Fruit fly (Drosophila melanogaster) whole organism, wandering third instar larva: ENCODE measurements around the gene CG18081.

Experiments used
- Abd-B ChIP-seq: fragments of >200 bp; optimal IDR thresholded peaks from 2 replicates; lab custom pipeline; 2017; ENCODE audit warnings: missing biosample characterization, missing genetic modification characterization
- CG32264 ChIP-seq: fragments of 200-800 bp; sonication (Bioruptor generic); optimal IDR thresholded peaks from 2 replicates; lab custom pipeline; 2016; ENCODE audit warnings: missing biosample characterization, missing genetic modification characterization
- CG9705 ChIP-seq: fragments of 200-800 bp; sonication (Bioruptor generic); optimal IDR thresholded peaks from 2 replicates; lab custom pipeline; 2018; ENCODE audit warnings: missing biosample characterization, mild to moderate bottlenecking, missing genetic modification characterization
- CrebA ChIP-seq: fragments of 200-800 bp; sonication (Bioruptor generic); optimal IDR thresholded peaks from 2 replicates; lab custom pipeline; 2016; ENCODE audit warnings: missing biosample characterization, mild to moderate bottlenecking, missing genetic modification characterization, borderline replicate concordance
- Dfd ChIP-seq: fragments of >200 bp; optimal IDR thresholded peaks from 2 replicates; lab custom pipeline; 2017; ENCODE audit warnings: missing biosample characterization, missing genetic modification characterization
- Dif ChIP-seq: fragments of 200-275, 200-300 bp; sonication (Bioruptor generic); optimal IDR thresholded peaks from 2 replicates; lab custom pipeline; 2018; ENCODE audit warnings: missing biosample characterization, missing genetic modification characterization; ENCODE audit not compliant: partially characterized antibody
- GATAd ChIP-seq: sonication (Bioruptor generic); optimal IDR thresholded peaks from 2 replicates; lab custom pipeline; 2016; ENCODE audit warnings: missing biosample characterization, missing genetic modification characterization
- HLH106 ChIP-seq: fragments of 200-800 bp; optimal IDR thresholded peaks from 3 replicates; lab custom pipeline; 2019; ENCODE audit warnings: missing biosample characterization, mild to moderate bottlenecking, missing genetic modification characterization, moderate library complexity
- Hnf4 ChIP-seq: fragments of 200-800 bp; sonication (Bioruptor generic); optimal IDR thresholded peaks from 2 replicates; lab custom pipeline; 2016; ENCODE audit warnings: missing biosample characterization, mild to moderate bottlenecking, missing genetic modification characterization
- Hr78 ChIP-seq: fragments of >200 bp; optimal IDR thresholded peaks from 2 replicates; lab custom pipeline; 2017; ENCODE audit warnings: missing biosample characterization, missing genetic modification characterization
- Hr83 ChIP-seq: fragments of 200-300 bp; sonication (Bioruptor generic); optimal IDR thresholded peaks from 2 replicates; lab custom pipeline; 2016; ENCODE audit warnings: missing biosample characterization, mild to moderate bottlenecking, missing genetic modification characterization, moderate library complexity; ENCODE audit not compliant: poor library complexity, severe bottlenecking
- Jra ChIP-seq: sonication (Bioruptor generic); optimal IDR thresholded peaks from 2 replicates; lab custom pipeline; 2016; ENCODE audit warnings: missing biosample characterization, missing genetic modification characterization
- Mio ChIP-seq: sonication (Bioruptor generic); optimal IDR thresholded peaks from 2 replicates; lab custom pipeline; 2016; ENCODE audit warnings: missing biosample characterization, missing genetic modification characterization
- Myc ChIP-seq: fragments of >200 bp; optimal IDR thresholded peaks from 2 replicates; lab custom pipeline; 2017
- N ChIP-seq: fragments of >200 bp; optimal IDR thresholded peaks from 2 replicates; lab custom pipeline; 2018; ENCODE audit warnings: missing biosample characterization, missing external identifiers, missing genetic modification characterization
- OdsH ChIP-seq: fragments of 200-800 bp; sonication (Bioruptor generic); optimal IDR thresholded peaks from 2 replicates; lab custom pipeline; 2016; ENCODE audit warnings: missing biosample characterization, mild to moderate bottlenecking, missing genetic modification characterization
- Rel ChIP-seq, 2 experiments: fragments of 200-800 bp; sonication (Bioruptor generic) in 1 of 2; optimal IDR thresholded peaks; 2 replicates in 1 of 2; 3 replicates in 1 of 2; lab custom pipeline; 2016 to 2019; ENCODE audit warnings: mild to moderate bottlenecking in 2 of 2, missing biosample characterization in 2 of 2, missing genetic modification characterization in 2 of 2, moderate library complexity in 1 of 2
- Sp1 ChIP-seq: fragments of 200-800 bp; sonication (Bioruptor generic); optimal IDR thresholded peaks from 3 replicates; lab custom pipeline; 2019; ENCODE audit warnings: missing biosample characterization, mild to moderate bottlenecking, missing genetic modification characterization, moderate library complexity
- Vsx2 ChIP-seq: fragments of 200-300, 225-300 bp; sonication (Bioruptor generic); optimal IDR thresholded peaks from 2 replicates; lab custom pipeline; 2018; ENCODE audit warnings: missing biosample characterization, missing genetic modification characterization; ENCODE audit not compliant: partially characterized antibody
- br ChIP-seq: fragments of 200-800 bp; sonication (Bioruptor generic); optimal IDR thresholded peaks from 2 replicates; lab custom pipeline; 2016; ENCODE audit warnings: missing biosample characterization, missing genetic modification characterization
- brk ChIP-seq: fragments of 200-800 bp; sonication (Bioruptor generic); optimal IDR thresholded peaks from 2 replicates; lab custom pipeline; 2016; ENCODE audit warnings: missing biosample characterization, mild to moderate bottlenecking, missing genetic modification characterization
- dl ChIP-seq, 2 experiments: fragments of 175-275, 200-275 bp in 1 of 2; fragments of 200-275 bp in 1 of 2; sonication (Bioruptor generic); optimal IDR thresholded peaks; lab custom pipeline; 2018; ENCODE audit warnings: mild to moderate bottlenecking in 2 of 2, missing biosample characterization in 2 of 2, missing genetic modification characterization in 2 of 2, moderate library complexity in 2 of 2; ENCODE audit not compliant: partially characterized antibody in 2 of 2, insufficient read depth in 1 of 2
- dmrt93B ChIP-seq: fragments of 200-800 bp; sonication (Bioruptor generic); optimal IDR thresholded peaks from 2 replicates; lab custom pipeline; 2018; ENCODE audit warnings: missing biosample characterization, mild to moderate bottlenecking, missing genetic modification characterization
- dsf ChIP-seq: sonication (Bioruptor generic); optimal IDR thresholded peaks from 2 replicates; lab custom pipeline; 2016; ENCODE audit warnings: missing biosample characterization, missing genetic modification characterization, borderline replicate concordance
- ey ChIP-seq: fragments of 200-800 bp; sonication (Bioruptor generic); optimal IDR thresholded peaks from 2 replicates; lab custom pipeline; 2016; ENCODE audit warnings: missing biosample characterization, missing genetic modification characterization
- foxo ChIP-seq, 2 experiments: fragments of 200-800 bp; sonication (Bioruptor generic); optimal IDR thresholded peaks; 2 replicates in 1 of 2; 3 replicates in 1 of 2; lab custom pipeline; 2016 to 2017; ENCODE audit warnings: missing biosample characterization in 2 of 2, missing genetic modification characterization in 2 of 2
- fru ChIP-seq: fragments of 200-800 bp; sonication (Bioruptor generic); optimal IDR thresholded peaks from 3 replicates; lab custom pipeline; 2016; ENCODE audit warnings: missing biosample characterization, mild to moderate bottlenecking, missing genetic modification characterization
- h ChIP-seq: fragments of 200-800 bp; sonication (Bioruptor generic); optimal IDR thresholded peaks from 3 replicates; lab custom pipeline; 2016; ENCODE audit warnings: missing biosample characterization, mild to moderate bottlenecking, missing genetic modification characterization
- jim ChIP-seq: fragments of 175-275, 200-325 bp; sonication (Bioruptor generic); optimal IDR thresholded peaks from 2 replicates; lab custom pipeline; 2016; ENCODE audit warnings: missing biosample characterization, mild to moderate bottlenecking, missing genetic modification characterization
- lola ChIP-seq: fragments of >200 bp; optimal IDR thresholded peaks from 2 replicates; lab custom pipeline; 2017; ENCODE audit warnings: missing biosample characterization, missing genetic modification characterization
- pan ChIP-seq: fragments of >200 bp; optimal IDR thresholded peaks from 2 replicates; lab custom pipeline; 2017
- psq ChIP-seq: fragments of 200-800 bp; sonication (Bioruptor generic); optimal IDR thresholded peaks from 3 replicates; lab custom pipeline; 2017; ENCODE audit warnings: missing biosample characterization, mild to moderate bottlenecking, missing genetic modification characterization, moderate library complexity
- rgr ChIP-seq: fragments of 200-800 bp; sonication (Bioruptor generic); optimal IDR thresholded peaks from 3 replicates; lab custom pipeline; 2016; ENCODE audit warnings: missing biosample characterization, mild to moderate bottlenecking, missing genetic modification characterization
- sage ChIP-seq: fragments of 200-800 bp; sonication (Bioruptor generic); optimal IDR thresholded peaks from 2 replicates; lab custom pipeline; 2016; ENCODE audit warnings: missing biosample characterization, mild to moderate bottlenecking, missing genetic modification characterization
- sv ChIP-seq: fragments of 200-800 bp; sonication (Bioruptor generic); optimal IDR thresholded peaks from 3 replicates; lab custom pipeline; 2016; ENCODE audit warnings: missing biosample characterization, missing genetic modification characterization
- tai ChIP-seq: sonication (Bioruptor generic); optimal IDR thresholded peaks from 2 replicates; lab custom pipeline; 2016; ENCODE audit warnings: missing biosample characterization, missing genetic modification characterization
- usp ChIP-seq: fragments of >200 bp; optimal IDR thresholded peaks from 2 replicates; lab custom pipeline; 2017; ENCODE audit warnings: missing biosample characterization, missing genetic modification characterization
- woc ChIP-seq: sonication (Bioruptor generic); optimal IDR thresholded peaks from 2 replicates; lab custom pipeline; 2016; ENCODE audit warnings: missing biosample characterization, mild to moderate bottlenecking, missing genetic modification characterization

Gene CG18081

dm6 chr3L:15832146-15832545, 3.0 kb downstream of the CG18081 start, which contains the start of gene CG12713:
Gene CG12713, plus strand, starts transcription at chr3L:15832464.
- TF ChIP-seq Jra (GFP tag; lab: Kevin White, UChicago): no peak
- TF ChIP-seq Abd-B: no peak
- no peak for TF ChIP-seq Dfd (GFP tag; lab: Kevin White, UChicago)
- TF ChIP-seq woc (GFP tag; lab: Kevin White, UChicago): peak; percentile 44
- TF ChIP-seq Vsx2 (GFP tag; lab: Kevin White, UChicago): no peak
- no peak for TF ChIP-seq ey
- no peak for TF ChIP-seq usp (GFP tag; lab: Kevin White, UChicago)
- no peak for TF ChIP-seq N
- TF ChIP-seq h (GFP tag; lab: Kevin White, UChicago): peak; percentile 19
- no peak for TF ChIP-seq Sp1 (GFP tag; lab: Kevin White, UChicago)
- no peak for TF ChIP-seq CG9705 (GFP tag; lab: Kevin White, UChicago)
- TF ChIP-seq pan: no peak
- no peak for TF ChIP-seq HLH106
- TF ChIP-seq Hnf4 (GFP tag; lab: Kevin White, UChicago): peak; percentile 26
- no peak for TF ChIP-seq Hr78 (GFP tag; lab: Kevin White, UChicago)
- TF ChIP-seq CrebA (GFP tag; lab: Kevin White, UChicago): no peak
- TF ChIP-seq Hr83 (GFP tag; lab: Kevin White, UChicago): no peak
- no peak for TF ChIP-seq dl (GFP tag; optimal IDR thresholded peaks at IDR 0.05; lab: Kevin White, UChicago; ENCODE audit: insufficient read depth in 1 of 2, partially characterized antibody in 2 of 2)
- no peak for TF ChIP-seq Mio
- no peak for TF ChIP-seq dmrt93B (GFP tag; lab: Kevin White, UChicago)
- peak; percentile 21 for TF ChIP-seq tai (GFP tag; lab: Kevin White, UChicago)
- TF ChIP-seq brk: no peak
- TF ChIP-seq dsf (GFP tag; lab: Kevin White, UChicago): no peak
- no peak for TF ChIP-seq OdsH (GFP tag; lab: Kevin White, UChicago)
- TF ChIP-seq Myc (lab: Kevin White, UChicago): peak; percentile 91
- no peak for TF ChIP-seq rgr (GFP tag; lab: Kevin White, UChicago)
- no peak for TF ChIP-seq Dif (GFP tag; lab: Kevin White, UChicago)
- TF ChIP-seq fru: no peak
- TF ChIP-seq br: no peak
- TF ChIP-seq sv (GFP tag; lab: Kevin White, UChicago): no peak
- no peak for TF ChIP-seq foxo (GFP tag; optimal IDR thresholded peaks at IDR 0.05; lab: Kevin White, UChicago)
- TF ChIP-seq psq (GFP tag; lab: Kevin White, UChicago): no peak
- TF ChIP-seq sage (GFP tag; lab: Kevin White, UChicago): no peak

- no peak for TF ChIP-seq Vsx2 (GFP tag; lab: Kevin White, UChicago)
- peak in 1 of 2 experiments; percentile 90 for TF ChIP-seq foxo (GFP tag; optimal IDR thresholded peaks at IDR 0.05; lab: Kevin White, UChicago)
- no peak for TF ChIP-seq GATAd (GFP tag; lab: Kevin White, UChicago)
- no peak for TF ChIP-seq Jra (GFP tag; lab: Kevin White, UChicago)
- peak; percentile 88 for TF ChIP-seq OdsH (GFP tag; lab: Kevin White, UChicago)
- peak; percentile 90 for TF ChIP-seq HLH106
- no peak for TF ChIP-seq Mio
- TF ChIP-seq Hr78 (GFP tag; lab: Kevin White, UChicago): no peak
- peak; percentile 81 for TF ChIP-seq h (GFP tag; lab: Kevin White, UChicago)
- TF ChIP-seq CG32264 (GFP tag; lab: Kevin White, UChicago): no peak
- TF ChIP-seq rgr (GFP tag; lab: Kevin White, UChicago): peak; percentile 87
- no peak for TF ChIP-seq Rel (GFP tag; optimal IDR thresholded peaks at IDR 0.05; lab: Kevin White, UChicago)
- peak; percentile 58 for TF ChIP-seq Rel (tag; optimal IDR thresholded peaks at IDR 0.05; lab: Kevin White, UChicago)
- no peak for TF ChIP-seq Dif (GFP tag; lab: Kevin White, UChicago)
- TF ChIP-seq Myc (lab: Kevin White, UChicago): no peak
- TF ChIP-seq usp (GFP tag; lab: Kevin White, UChicago): no peak
- no peak for TF ChIP-seq dl (GFP tag; optimal IDR thresholded peaks at IDR 0.05; lab: Kevin White, UChicago; ENCODE audit: insufficient read depth in 1 of 2, partially characterized antibody in 2 of 2)
- TF ChIP-seq jim: no peak
- peak; percentile 82 for TF ChIP-seq dmrt93B (GFP tag; lab: Kevin White, UChicago)
- no peak for TF ChIP-seq N
- TF ChIP-seq sv (GFP tag; lab: Kevin White, UChicago): peak; percentile 40
- peak; percentile 29 for TF ChIP-seq sage (GFP tag; lab: Kevin White, UChicago)
- peak; percentile 78 for TF ChIP-seq psq (GFP tag; lab: Kevin White, UChicago)
- peak; percentile 38 for TF ChIP-seq woc (GFP tag; lab: Kevin White, UChicago)
- peak; percentile 85 for TF ChIP-seq fru
- TF ChIP-seq Dfd (GFP tag; lab: Kevin White, UChicago): no peak
- TF ChIP-seq tai (GFP tag; lab: Kevin White, UChicago): peak; percentile 15
- TF ChIP-seq Hr83 (GFP tag; lab: Kevin White, UChicago): no peak
- TF ChIP-seq Hnf4 (GFP tag; lab: Kevin White, UChicago): peak; percentile 61
- no peak for TF ChIP-seq pan
- TF ChIP-seq brk: peak; percentile 57
- TF ChIP-seq CG9705 (GFP tag; lab: Kevin White, UChicago): peak; percentile 72
- no peak for TF ChIP-seq Abd-B
- peak; percentile 94 for TF ChIP-seq Sp1 (GFP tag; lab: Kevin White, UChicago)
- TF ChIP-seq CrebA (GFP tag; lab: Kevin White, UChicago): no peak
- TF ChIP-seq br: peak; percentile 63
- TF ChIP-seq lola (GFP tag; lab: Kevin White, UChicago): peak; percentile 12
- TF ChIP-seq dsf (GFP tag; lab: Kevin White, UChicago): no peak
- peak; percentile 76 for TF ChIP-seq ey
These were observed 8.1 kb downstream of the CG18081 start for dm6 chr3L:15826985-15827635.
